Fruit fly (Drosophila melanogaster) whole organism, embryonic: ENCODE results near the gene CG15382.

ENCODE experiments used
- Awh ChIP-seq: fragments of 200-800 bp; sonication (Bioruptor generic); IDR thresholded peaks from 2 replicates; pipeline ENCODE4, ENCODE4 v1.3.6; 2022; ENCODE audit warnings: missing biosample characterization, missing genetic modification characterization
- CG10209 ChIP-seq: fragments of 200-800 bp; sonication (Bioruptor generic); optimal IDR thresholded peaks from 3 replicates; lab custom pipeline; 2017; ENCODE audit warnings: missing biosample characterization, mild to moderate bottlenecking, missing genetic modification characterization, missing genetic modification reagents
- CG10366 ChIP-seq: fragments of 200-800 bp; sonication (Bioruptor generic); IDR thresholded peaks from 2 replicates; pipeline ENCODE4 v1.3.6; 2022; ENCODE audit warnings: missing biosample characterization, missing genetic modification characterization
- CG10543 ChIP-seq: fragments of 200-800 bp; sonication (Bioruptor generic); optimal IDR thresholded peaks from 3 replicates; lab custom pipeline; 2017; ENCODE audit warnings: missing biosample characterization, mild to moderate bottlenecking, missing genetic modification characterization, moderate library complexity
- CG10654 ChIP-seq: fragments of 200-800 bp; sonication (Bioruptor generic); optimal IDR thresholded peaks from 2 replicates; lab custom pipeline; 2016; ENCODE audit warnings: missing biosample characterization, missing genetic modification characterization
- CG11696 ChIP-seq: fragments of 200-800 bp; sonication (Bioruptor generic); IDR thresholded peaks from 2 replicates; pipeline ENCODE4 v1.3.6; 2022; ENCODE audit warnings: missing biosample characterization, missing genetic modification characterization
- CG11723 ChIP-seq: fragments of 200-800 bp; sonication (Bioruptor generic); optimal IDR thresholded peaks from 2 replicates; lab custom pipeline; 2017; ENCODE audit warnings: missing biosample characterization, mild to moderate bottlenecking, missing genetic modification characterization
- CG1233 ChIP-seq: fragments of 200-800 bp; sonication (Bioruptor generic); optimal IDR thresholded peaks from 4 replicates; lab custom pipeline; 2018; ENCODE audit warnings: missing biosample characterization, mild to moderate bottlenecking, missing genetic modification characterization
- CG13123 ChIP-seq: fragments of 200-800 bp; sonication (Bioruptor generic); optimal IDR thresholded peaks from 2 replicates; lab custom pipeline; 2016; ENCODE audit warnings: missing biosample characterization, missing genetic modification characterization
- CG13424 ChIP-seq: fragments of 200-800 bp; sonication (Bioruptor generic); optimal IDR thresholded peaks from 2 replicates; lab custom pipeline; 2019; ENCODE audit warnings: missing biosample characterization, mild to moderate bottlenecking, missing genetic modification characterization, moderate library complexity
- CG14710 ChIP-seq: fragments of 200-800 bp; sonication (Bioruptor generic); optimal IDR thresholded peaks from 3 replicates; lab custom pipeline; 2019; ENCODE audit warnings: missing biosample characterization, mild to moderate bottlenecking, missing genetic modification characterization, moderate library complexity
- CG15514 ChIP-seq: fragments of 200-800 bp; sonication (Bioruptor generic); optimal IDR thresholded peaks from 3 replicates; lab custom pipeline; 2017; ENCODE audit warnings: missing biosample characterization, missing genetic modification characterization, mild to moderate bottlenecking, moderate library complexity, missing genetic modification reagents
- CG1602 ChIP-seq: fragments of 200-800 bp; sonication (Bioruptor generic); optimal IDR thresholded peaks from 3 replicates; lab custom pipeline; 2016; ENCODE audit warnings: missing biosample characterization, missing genetic modification characterization
- CG17186 ChIP-seq: fragments of 200-800 bp; sonication (Bioruptor generic); optimal IDR thresholded peaks from 3 replicates; lab custom pipeline; 2017; ENCODE audit warnings: missing biosample characterization, missing genetic modification reagents, missing genetic modification characterization
- CG18599 ChIP-seq: fragments of 200-800 bp; sonication (Bioruptor generic); optimal IDR thresholded peaks from 3 replicates; lab custom pipeline; 2017; ENCODE audit warnings: missing biosample characterization, missing genetic modification characterization, mild to moderate bottlenecking, moderate library complexity, missing genetic modification reagents
- CG3065 ChIP-seq: fragments of 200-800 bp; sonication (Bioruptor generic); optimal IDR thresholded peaks from 2 replicates; lab custom pipeline; 2016; ENCODE audit warnings: missing biosample characterization, missing genetic modification characterization
- CG3407 ChIP-seq: fragments of 200-800 bp; sonication (Bioruptor generic); optimal IDR thresholded peaks from 2 replicates; lab custom pipeline; 2018; ENCODE audit warnings: missing biosample characterization, mild to moderate bottlenecking, missing genetic modification characterization
- CG3726 ChIP-seq: fragments of 200-800 bp; sonication (Bioruptor generic); IDR thresholded peaks from 3 replicates; pipeline ENCODE4, ENCODE4 v1.3.6; 2022; ENCODE audit warnings: missing biosample characterization, missing genetic modification characterization
- CG3995 ChIP-seq: fragments of 200-800 bp; sonication (Bioruptor generic); optimal IDR thresholded peaks from 3 replicates; lab custom pipeline; 2016; ENCODE audit warnings: missing biosample characterization, missing genetic modification characterization
- CG4328 ChIP-seq: fragments of 200-800 bp; sonication (Bioruptor generic); optimal IDR thresholded peaks from 3 replicates; lab custom pipeline; 2017; ENCODE audit warnings: missing biosample characterization, missing genetic modification reagents, missing genetic modification characterization
- CG5245 ChIP-seq: fragments of 200-800 bp; sonication (Bioruptor generic); optimal IDR thresholded peaks from 3 replicates; lab custom pipeline; 2016; ENCODE audit warnings: missing biosample characterization, missing genetic modification characterization
- CG6654 ChIP-seq: fragments of 200-800 bp; sonication (Bioruptor generic); optimal IDR thresholded peaks from 2 replicates; lab custom pipeline; 2017; ENCODE audit warnings: missing biosample characterization, mild to moderate bottlenecking, missing genetic modification characterization
- CG6765 ChIP-seq: fragments of 200-800 bp; sonication (Bioruptor generic); optimal IDR thresholded peaks from 3 replicates; lab custom pipeline; 2017; ENCODE audit warnings: missing biosample characterization, mild to moderate bottlenecking, missing genetic modification characterization
- CG6791 ChIP-seq: fragments of 200-800 bp; sonication (Bioruptor generic); IDR thresholded peaks from 3 replicates; pipeline ENCODE4 v1.3.6; 2022; ENCODE audit warnings: missing biosample characterization, missing genetic modification characterization; ENCODE audit not compliant: partially characterized antibody
- CG8281 ChIP-seq: fragments of 200-800 bp; sonication (Bioruptor generic); optimal IDR thresholded peaks from 2 replicates; lab custom pipeline; 2018; ENCODE audit warnings: missing biosample characterization, mild to moderate bottlenecking, missing genetic modification characterization, moderate library complexity
- CG9817 ChIP-seq: fragments of 200-800 bp; sonication (Bioruptor generic); optimal IDR thresholded peaks from 2 replicates; lab custom pipeline; 2018; ENCODE audit warnings: missing biosample characterization, mild to moderate bottlenecking, missing genetic modification characterization, moderate library complexity
- CoRest ChIP-seq: fragments of 200-800 bp; sonication (Bioruptor generic); optimal IDR thresholded peaks from 3 replicates; lab custom pipeline; 2018; ENCODE audit warnings: missing biosample characterization, mild to moderate bottlenecking, missing genetic modification characterization, moderate library complexity
- Gug ChIP-seq: fragments of 200-800 bp; sonication (Bioruptor generic); IDR thresholded peaks from 4 replicates; pipeline ENCODE4 v1.3.6; 2022; ENCODE audit warnings: missing biosample characterization, missing genetic modification characterization
- HLH3B ChIP-seq: fragments of 200-800 bp; sonication (Bioruptor generic); IDR thresholded peaks from 2 replicates; pipeline ENCODE4 v1.3.6; 2022; ENCODE audit warnings: missing biosample characterization, missing genetic modification characterization
- HLHmδ ChIP-seq: fragments of 200-800 bp; sonication (Bioruptor generic); optimal IDR thresholded peaks from 2 replicates; lab custom pipeline; 2018; ENCODE audit warnings: missing biosample characterization, mild to moderate bottlenecking, missing genetic modification characterization, moderate library complexity
- NC2β ChIP-seq: fragments of 200-800 bp; sonication (Bioruptor generic); optimal IDR thresholded peaks from 2 replicates; lab custom pipeline; 2016; ENCODE audit warnings: missing biosample characterization, missing genetic modification characterization
- PHDP ChIP-seq: fragments of 200-800 bp; sonication (Bioruptor generic); optimal IDR thresholded peaks from 3 replicates; lab custom pipeline; 2018; ENCODE audit warnings: missing biosample characterization, mild to moderate bottlenecking, missing genetic modification characterization, moderate library complexity
- Spps ChIP-seq: fragments of 200-800 bp; sonication (Bioruptor generic); optimal IDR thresholded peaks from 2 replicates; lab custom pipeline; 2018; ENCODE audit warnings: missing biosample characterization, mild to moderate bottlenecking, missing genetic modification characterization
- YL-1 ChIP-seq: fragments of 200-800 bp; sonication (Bioruptor generic); optimal IDR thresholded peaks from 3 replicates; lab custom pipeline; 2017; ENCODE audit warnings: missing biosample characterization, mild to moderate bottlenecking, missing genetic modification characterization
- aop ChIP-seq: fragments of 200-800 bp; sonication (Bioruptor generic); IDR thresholded peaks from 2 replicates; pipeline ENCODE4 v1.3.6; 2022; ENCODE audit warnings: missing biosample characterization, missing genetic modification characterization
- ase ChIP-seq: fragments of 200-800 bp; sonication (Bioruptor generic); IDR thresholded peaks from 3 replicates; pipeline ENCODE4 v1.3.6; 2022; ENCODE audit warnings: missing biosample characterization, missing genetic modification characterization
- cad ChIP-seq: fragments of >200 bp; optimal IDR thresholded peaks from 2 replicates; lab custom pipeline; 2017; ENCODE audit warnings: missing biosample characterization, missing genetic modification characterization
- grn ChIP-seq: fragments of 200-800 bp; sonication (Bioruptor generic); optimal IDR thresholded peaks from 3 replicates; lab custom pipeline; 2017; ENCODE audit warnings: missing biosample characterization, missing genetic modification characterization
- hbn ChIP-seq: fragments of 200-800 bp; sonication (Bioruptor generic); IDR thresholded peaks from 2 replicates; pipeline ENCODE4 v1.3.6; 2022; ENCODE audit warnings: missing biosample characterization, missing genetic modification characterization; ENCODE audit not compliant: partially characterized antibody
- maf-S ChIP-seq: fragments of 200-800 bp; sonication (Bioruptor generic); optimal IDR thresholded peaks from 2 replicates; lab custom pipeline; 2016; ENCODE audit warnings: missing biosample characterization, missing genetic modification characterization
- nom ChIP-seq: fragments of 200-800 bp; sonication (Bioruptor generic); optimal IDR thresholded peaks from 2 replicates; lab custom pipeline; 2017; ENCODE audit warnings: missing biosample characterization, missing genetic modification characterization, mild to moderate bottlenecking, moderate library complexity, missing genetic modification reagents
- odd ChIP-seq: fragments of 200-800 bp; sonication (Bioruptor generic); optimal IDR thresholded peaks from 2 replicates; lab custom pipeline; 2017; ENCODE audit warnings: missing biosample characterization, mild to moderate bottlenecking, missing genetic modification characterization
- onecut ChIP-seq: fragments of 200-800 bp; sonication (Bioruptor generic); IDR thresholded peaks from 2 replicates; pipeline ENCODE4 v1.3.6; 2022; ENCODE audit warnings: missing biosample characterization, missing genetic modification characterization
- repo ChIP-seq: fragments of 200-800 bp; sonication (Bioruptor generic); optimal IDR thresholded peaks from 2 replicates; lab custom pipeline; 2016; ENCODE audit warnings: missing biosample characterization, missing genetic modification characterization
- salm ChIP-seq: fragments of 200-800 bp; sonication (Bioruptor generic); optimal IDR thresholded peaks from 2 replicates; lab custom pipeline; 2018; ENCODE audit warnings: missing biosample characterization, mild to moderate bottlenecking, missing genetic modification characterization
- schlank ChIP-seq: fragments of 200-800 bp; sonication (Bioruptor generic); optimal IDR thresholded peaks from 2 replicates; lab custom pipeline; 2018; ENCODE audit warnings: missing biosample characterization, mild to moderate bottlenecking, missing genetic modification characterization
- toy ChIP-seq: fragments of 200-800 bp; sonication (Bioruptor generic); IDR thresholded peaks from 2 replicates; pipeline ENCODE4 v1.3.6; 2022; ENCODE audit warnings: missing biosample characterization, missing genetic modification characterization
- zen2 ChIP-seq: fragments of 200-800 bp; sonication (Bioruptor generic); IDR thresholded peaks from 3 replicates; pipeline ENCODE4 v1.3.6; 2022; ENCODE audit warnings: missing biosample characterization, missing genetic modification characterization; ENCODE audit not compliant: partially characterized antibody
- zfh1 ChIP-seq: fragments of 200-800 bp; sonication (Bioruptor generic); IDR thresholded peaks from 3 replicates; pipeline ENCODE4 v1.3.6; 2022; ENCODE audit warnings: missing biosample characterization, missing genetic modification characterization

The CG15382 gene

dm6 chr2L:2168184-2168893 lies 12.8 kb downstream of the CG15382 start (continued):
- TF ChIP-seq odd (GFP tag; lab: Kevin White, UChicago) (peak; percentile 67), YL-1 (GFP tag; lab: Kevin White, UChicago) (peak; percentile 5), CG1602 (no peak), cad (GFP tag; lab: Kevin White, UChicago) (no peak), CG3407 (peak; percentile 20), toy (GFP tag; lab: Robert Waterston, UW) (no peak), onecut (GFP tag; lab: Robert Waterston, UW) (peak; percentile 7; the same call in 1 of the 2 replicates), PHDP (tag; lab: Kevin White, UChicago) (peak; percentile 41), HLHmδ (GFP tag; lab: Kevin White, UChicago) (no peak), CG9817 (tag; lab: Kevin White, UChicago) (no peak), schlank (tag; lab: Kevin White, UChicago) (peak; percentile 68), Awh (GFP tag; lab: Robert Waterston, UW) (no peak), CG14710 (tag; lab: Kevin White, UChicago) (peak; percentile 1), CG11696 (no peak), repo (GFP tag; lab: Kevin White, UChicago) (no peak), CG1233 (GFP tag; lab: Kevin White, UChicago) (peak; percentile 18), CG3065 (GFP tag; lab: Kevin White, UChicago) (no peak), grn (GFP tag; lab: Kevin White, UChicago) (peak; percentile 65), NC2β (GFP tag; lab: Kevin White, UChicago) (no peak), CG18599 (GFP tag; lab: Kevin White, UChicago) (peak; percentile 56), salm (tag; lab: Kevin White, UChicago) (peak; percentile 75), nom (no peak), HLH3B (GFP tag; lab: Robert Waterston, UW) (peak; percentile 18; the same call in 1 of the 2 replicates), CG13424 (peak; percentile 32), CG3995 (GFP tag; lab: Kevin White, UChicago) (no peak), CG8281 (tag; lab: Kevin White, UChicago) (no peak), CG10654 (GFP tag; lab: Kevin White, UChicago) (no peak), CG6654 (GFP tag; lab: Kevin White, UChicago) (no peak), Spps (tag; lab: Kevin White, UChicago) (no peak), CG3726 (GFP tag; lab: Robert Waterston, UW) (no peak), CG6791 (no peak), CG4328 (GFP tag; lab: Kevin White, UChicago) (peak; percentile 33), aop (GFP tag; lab: Robert Waterston, UW) (0 out of 2 replicates have a peak, but pooled peaks have one; percentile 23), hbn (no peak), CG6765 (GFP tag; lab: Kevin White, UChicago) (peak; percentile 29), maf-S (GFP tag; lab: Kevin White, UChicago) (no peak), CG5245 (GFP tag; lab: Kevin White, UChicago) (no peak), CG10209 (GFP tag; lab: Kevin White, UChicago) (peak; percentile 29), ase (GFP tag; lab: Robert Waterston, UW) (no peak), Gug (GFP tag; lab: Robert Waterston, UW) (no peak), CG10366 (no peak), CG11723 (GFP tag; lab: Kevin White, UChicago) (no peak), CG17186 (GFP tag; lab: Kevin White, UChicago) (no peak), CG15514 (GFP tag; lab: Kevin White, UChicago) (peak; percentile 13), CG10543 (peak; percentile 24), CoRest (tag; lab: Kevin White, UChicago) (no peak), CG13123 (GFP tag; lab: Kevin White, UChicago) (no peak), zfh1 (GFP tag; lab: Robert Waterston, UW) (no peak), zen2 (0 out of 3 replicates have a peak, but pooled peaks have one; percentile 28)
